Worm (Caenorhabditis elegans): ENCODE data around the gene math-1.

The math-1 gene

ce11 chrII:2083726-2084179 is 37.3 kb upstream of the math-1 start, which contains the start of the genes T16A1.5 and fbxc-49:
Gene T16A1.5 (minus strand): TSS chrII:2083826.
Gene fbxc-49 (plus strand): TSS chrII:2084129.
- TF ChIP-seq nhr-10 (tag; optimal IDR thresholded peaks at IDR 0.05) (no peak), unc-39 (tag; optimal IDR thresholded peaks at IDR 0.05) (no peak), R02D3.7 (tag; optimal IDR thresholded peaks at IDR 0.05) (no peak), skn-1 (tag; optimal IDR thresholded peaks at IDR 0.05) (no peak), gmeb-1 (tag; optimal IDR thresholded peaks at IDR 0.05) (no peak), lsy-2 (tag; optimal IDR thresholded peaks at IDR 0.05) (no peak), crh-2 (tag; optimal IDR thresholded peaks at IDR 0.05) (no peak), mbf-1 (tag; optimal IDR thresholded peaks at IDR 0.05) (no peak), lin-13 (GFP tag; optimal IDR thresholded peaks at IDR 0.05) (no peak), ztf-4 (tag; optimal IDR thresholded peaks at IDR 0.05) (no peak), nhr-25 (tag; optimal IDR thresholded peaks at IDR 0.05) (no peak), ztf-11 (tag; optimal IDR thresholded peaks at IDR 0.05) (no peak), egl-27 (tag; optimal IDR thresholded peaks at IDR 0.05) (no peak), nhr-21 (tag; optimal IDR thresholded peaks at IDR 0.05) (no peak), nhr-23 (tag; optimal IDR thresholded peaks at IDR 0.05) (no peak), lin-39 (tag; optimal IDR thresholded peaks at IDR 0.05) (no peak), sma-3 (GFP tag; optimal IDR thresholded peaks at IDR 0.05) (no peak), ceh-16 (tag; optimal IDR thresholded peaks at IDR 0.05) (no peak), ztf-1 (GFP tag; conservative IDR thresholded peaks at IDR 0.05) (no peak), Y55F3AM.14 (GFP tag; optimal IDR thresholded peaks at IDR 0.05) (no peak)

ce11 chrII:2081257-2081656 is 34.8 kb upstream of the math-1 start, which contains the start of gene T16A1.4:
Gene T16A1.4 (plus strand): TSS chrII:2081557.
- TF ChIP-seq skn-1 (tag; optimal IDR thresholded peaks at IDR 0.05) (no peak), lin-39 (tag; optimal IDR thresholded peaks at IDR 0.05) (no peak), lin-11 (tag; optimal IDR thresholded peaks at IDR 0.05) (no peak), R02D3.7 (tag; optimal IDR thresholded peaks at IDR 0.05) (no peak), elt-3 (tag; optimal IDR thresholded peaks at IDR 0.05) (no peak), unc-62 (GFP tag; optimal IDR thresholded peaks at IDR 0.05) (no peak), ceh-82 (tag; optimal IDR thresholded peaks at IDR 0.05) (no peak), C34F6.9 (tag; optimal IDR thresholded peaks at IDR 0.05) (no peak), ama-1 (optimal IDR thresholded peaks at IDR 0.05) (no peak), lsy-2 (tag; optimal IDR thresholded peaks at IDR 0.05) (no peak), sem-4 (tag; optimal IDR thresholded peaks at IDR 0.05) (no peak), unc-55 (GFP tag; optimal IDR thresholded peaks at IDR 0.05) (no peak), nhr-77 (tag; optimal IDR thresholded peaks at IDR 0.05) (no peak), blmp-1 (tag; optimal IDR thresholded peaks at IDR 0.05; ENCODE audit: insufficient read depth) (no peak)

ce11 chrII:2080425-2080824 is 34.0 kb upstream of the math-1 start, which contains the start of gene F07E5.9:
Gene F07E5.9 (minus strand): TSS chrII:2080525.
- TF ChIP-seq C34F6.9 (tag; optimal IDR thresholded peaks at IDR 0.05), result no peak
- TF ChIP-seq peb-1 (tag; optimal IDR thresholded peaks at IDR 0.05), result no peak
- no peak for TF ChIP-seq ama-1 (optimal IDR thresholded peaks at IDR 0.05)
- no peak for TF ChIP-seq nhr-10 (tag; optimal IDR thresholded peaks at IDR 0.05)
- TF ChIP-seq elt-3 (tag; optimal IDR thresholded peaks at IDR 0.05), result no peak
- TF ChIP-seq lin-13 (GFP tag; optimal IDR thresholded peaks at IDR 0.05), result no peak
- TF ChIP-seq dmd-4 (tag; optimal IDR thresholded peaks at IDR 0.05), result no peak
- no peak for TF ChIP-seq nhr-23 (tag; optimal IDR thresholded peaks at IDR 0.05)
- no peak for TF ChIP-seq nhr-6 (tag; optimal IDR thresholded peaks at IDR 0.05)

ce11 chrII:2076467-2076866 is 30.0 kb upstream of the math-1 start:
- no peak for TF ChIP-seq unc-39 (tag; optimal IDR thresholded peaks at IDR 0.05)
- no peak for TF ChIP-seq elt-3 (tag; optimal IDR thresholded peaks at IDR 0.05)
- no peak for TF ChIP-seq Y55F3AM.14 (GFP tag; optimal IDR thresholded peaks at IDR 0.05)
- TF ChIP-seq ceh-82 (tag; optimal IDR thresholded peaks at IDR 0.05), result no peak
- TF ChIP-seq F13H6.1 (tag; optimal IDR thresholded peaks at IDR 0.05), result no peak
- no peak for TF ChIP-seq gmeb-1 (tag; optimal IDR thresholded peaks at IDR 0.05)
- no peak for TF ChIP-seq dmd-4 (tag; optimal IDR thresholded peaks at IDR 0.05)
- no peak for TF ChIP-seq lin-11 (tag; optimal IDR thresholded peaks at IDR 0.05)
- TF ChIP-seq nhr-6 (tag; optimal IDR thresholded peaks at IDR 0.05), result no peak
- TF ChIP-seq egl-27 (tag; optimal IDR thresholded peaks at IDR 0.05), result no peak
- no peak for TF ChIP-seq crh-2 (tag; optimal IDR thresholded peaks at IDR 0.05)
- TF ChIP-seq R02D3.7 (tag; optimal IDR thresholded peaks at IDR 0.05), result no peak
- no peak for TF ChIP-seq nhr-12 (tag; optimal IDR thresholded peaks at IDR 0.05)
- TF ChIP-seq mdl-1 (tag; optimal IDR thresholded peaks at IDR 0.05), result no peak
